Fruit fly (Drosophila melanogaster) whole organism: ENCODE results near the gene Act88F.

Experiments used
- CG8478 ChIP-seq: fragments of >200 bp; optimal IDR thresholded peaks from 2 replicates; lab custom pipeline; 2018; ENCODE audit warnings: inconsistent platforms
- Dll ChIP-seq: fragments of >200 bp; optimal IDR thresholded peaks from 2 replicates; lab custom pipeline; 2017
- EcR ChIP-seq, 2 experiments: fragments of >200 bp; optimal IDR thresholded peaks; 2 replicates each; lab custom pipeline; 2017; ENCODE audit warnings: missing biosample characterization in 2 of 2, missing genetic modification characterization in 2 of 2, missing genetic modification reagents in 2 of 2
- pan ChIP-seq: fragments of >200 bp; optimal IDR thresholded peaks from 2 replicates; lab custom pipeline; 2017
- psq ChIP-seq: fragments of >200 bp; optimal IDR thresholded peaks from 2 replicates; lab custom pipeline; 2017
- usp ChIP-seq: fragments of >200 bp; optimal IDR thresholded peaks from 2 replicates; lab custom pipeline; 2017; ENCODE audit warnings: missing biosample characterization, missing genetic modification characterization, mixed read lengths

DNA sequence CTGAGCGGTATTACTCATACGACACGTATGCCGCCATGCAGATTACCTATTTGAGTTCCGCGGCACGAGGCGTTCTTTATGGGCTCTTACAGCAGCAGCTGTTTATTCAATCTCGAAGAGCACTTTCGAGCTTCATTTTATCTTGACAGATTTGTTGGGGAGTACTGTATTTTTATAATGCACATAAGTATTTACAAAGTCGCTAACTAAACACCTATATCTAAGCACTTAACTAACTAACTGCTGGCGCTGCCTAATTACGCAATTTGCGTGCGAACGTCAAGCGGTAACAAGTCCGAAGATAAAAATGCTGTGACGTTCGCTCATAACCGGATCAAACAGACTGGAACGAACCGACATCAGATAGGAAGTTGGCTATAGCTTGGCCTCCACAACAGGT lies 37.1 kb upstream of the Act88F start:
- TF ChIP-seq EcR (GFP tag; optimal IDR thresholded peaks at IDR 0.05; lab: Kevin White, UChicago) (no peak), psq (lab: Kevin White, UChicago) (no peak), pan (no peak), Dll (lab: Kevin White, UChicago) (no peak), CG8478 (lab: Kevin White, UChicago) (no peak), usp (GFP tag; lab: Kevin White, UChicago) (no peak)
